Worm (Caenorhabditis elegans): ENCODE data around the gene R144.3.

The R144.3 gene

DNA sequence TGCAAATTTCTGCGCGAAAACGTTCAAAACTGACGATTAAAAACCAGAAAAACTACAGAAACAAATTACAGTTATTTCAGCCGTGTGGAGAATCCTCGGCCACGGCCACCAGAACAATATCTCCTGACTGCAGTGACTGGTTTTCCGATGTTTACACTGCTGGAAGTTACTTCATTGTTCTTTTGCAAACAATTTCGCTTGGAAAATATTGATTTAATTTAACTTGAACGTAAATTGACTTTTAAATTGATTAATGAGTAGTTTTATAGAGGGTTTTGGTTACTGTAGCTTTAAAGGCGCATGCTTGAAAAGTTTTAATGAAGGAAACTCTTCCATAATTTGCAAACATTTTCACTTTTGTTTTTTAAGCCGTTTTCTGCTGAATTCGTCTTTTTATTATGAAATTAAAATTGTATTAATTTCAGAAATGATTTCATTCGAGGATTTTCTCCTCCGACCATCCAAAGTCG lies 22.8 kb upstream of the R144.3 start, which contains the start of gene smcr-8:
TSS of gene smcr-8 (plus strand) at position 420 of the 470 bp plus-strand sequence.
- TF ChIP-seq lsy-2 (tag; optimal IDR thresholded peaks at IDR 0.05) (peak in 1 of 2 experiments; percentile 11), peb-1 (tag; optimal IDR thresholded peaks at IDR 0.05) (no peak), Y55F3AM.14 (GFP tag; optimal IDR thresholded peaks at IDR 0.05) (no peak), zag-1 (tag; optimal IDR thresholded peaks at IDR 0.05) (no peak), nhr-11 (tag; optimal IDR thresholded peaks at IDR 0.05) (no peak), ztf-1 (GFP tag; conservative IDR thresholded peaks at IDR 0.05) (no peak)

DNA sequence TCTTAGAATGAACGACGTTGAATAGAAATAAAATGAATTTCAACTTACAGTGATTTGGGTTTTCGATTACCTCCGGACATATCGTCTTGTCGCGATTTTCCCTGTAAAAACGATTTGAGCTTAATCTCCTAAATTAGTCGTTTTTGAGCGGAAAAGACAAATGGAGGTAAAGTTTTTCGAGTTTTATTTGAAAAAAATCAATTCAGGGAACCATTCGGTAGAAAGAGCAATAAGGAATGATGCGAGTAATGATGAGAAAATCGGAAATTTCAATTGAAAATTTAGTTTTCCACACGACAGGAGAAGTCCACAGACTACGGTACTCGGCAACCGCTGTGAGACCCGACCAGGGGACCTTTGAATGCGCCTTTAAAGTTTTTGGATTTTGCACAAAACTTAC lies 19.6 kb upstream of the R144.3 start, which contains the start of gene R144.10:
TSS of gene R144.10 (minus strand) at position 101 of the 400 bp plus-strand sequence.
- TF ChIP-seq nhr-6 (tag; optimal IDR thresholded peaks at IDR 0.05) (no peak), C34F6.9 (tag; optimal IDR thresholded peaks at IDR 0.05) (no peak)

DNA sequence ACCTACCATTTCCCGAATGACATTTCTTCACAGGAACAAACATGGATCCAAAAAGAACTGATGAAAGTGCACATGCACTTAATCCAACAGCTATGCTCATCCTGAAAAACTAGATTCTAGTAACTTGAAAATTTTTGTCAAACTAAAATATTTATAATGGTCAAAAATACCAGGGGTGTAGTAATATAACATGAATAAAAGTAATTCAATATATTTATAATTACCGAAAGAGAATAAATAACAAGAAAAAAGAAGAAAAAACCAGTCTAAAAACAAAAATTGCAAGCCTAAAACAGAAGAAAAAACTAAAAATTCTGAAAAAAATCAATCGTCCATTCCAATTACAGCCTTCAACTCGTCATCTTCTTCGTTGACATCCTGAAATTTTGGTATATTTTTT lies 17.2 kb upstream of the R144.3 start, which contains the start of gene R144.6:
TSS of gene R144.6 (minus strand) at position 101 of the 400 bp plus-strand sequence.
- TF ChIP-seq zag-1 (tag; optimal IDR thresholded peaks at IDR 0.05) (no peak), egl-27 (tag; optimal IDR thresholded peaks at IDR 0.05) (no peak), nhr-10 (tag; optimal IDR thresholded peaks at IDR 0.05) (no peak), R02D3.7 (tag; optimal IDR thresholded peaks at IDR 0.05) (no peak), dmd-4 (tag; optimal IDR thresholded peaks at IDR 0.05) (no peak), mdl-1 (tag; optimal IDR thresholded peaks at IDR 0.05) (no peak), nhr-12 (tag; optimal IDR thresholded peaks at IDR 0.05) (no peak)

DNA sequence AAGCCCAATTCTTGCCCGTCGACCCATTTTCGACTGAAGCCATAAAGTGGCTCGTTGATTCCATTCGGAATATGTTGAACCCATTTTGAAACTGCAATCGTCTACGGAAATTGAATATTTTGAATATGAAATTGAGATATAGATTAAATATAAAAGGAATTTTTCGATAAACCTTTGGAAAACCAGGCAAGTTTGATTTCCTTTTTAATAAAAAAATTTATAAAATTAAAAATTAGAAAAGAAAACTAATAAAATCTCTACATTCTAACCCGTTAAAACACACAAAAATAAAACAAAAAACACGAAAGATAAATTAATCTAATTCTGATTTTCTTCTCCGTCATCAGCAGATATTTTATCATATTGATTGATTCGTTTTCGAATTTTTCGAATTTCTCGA lies 14.9 kb upstream of the R144.3 start, which contains the start of gene R144.12:
TSS of gene R144.12 (minus strand) at position 101 of the 400 bp plus-strand sequence.
- TF ChIP-seq lin-39 (tag; optimal IDR thresholded peaks at IDR 0.05), result no peak

DNA sequence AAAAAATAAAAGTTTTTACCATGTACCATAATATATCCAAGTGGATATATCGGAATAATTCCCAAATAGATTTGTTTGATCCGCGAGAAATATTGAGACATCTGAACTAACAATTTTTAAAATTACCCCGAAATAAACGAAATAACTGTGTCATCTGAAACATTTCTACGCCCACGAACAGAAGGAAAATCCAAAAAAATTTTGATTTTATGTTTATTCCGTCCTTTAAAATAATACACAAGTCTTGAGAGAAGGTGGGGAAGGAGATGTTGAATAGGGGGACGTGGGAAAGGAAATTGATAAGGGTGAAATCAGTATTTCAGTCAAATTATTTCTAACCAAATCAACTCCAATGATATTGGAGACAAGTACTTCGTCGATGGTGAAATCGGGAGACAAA lies 13.1 kb upstream of the R144.3 start, which contains the start of gene R144.11:
TSS of gene R144.11 (minus strand) at position 101 of the 400 bp plus-strand sequence.
- TF ChIP-seq aly-2 (tag; optimal IDR thresholded peaks at IDR 0.05) (peak; percentile 2), lin-11 (tag; optimal IDR thresholded peaks at IDR 0.05) (no peak)

DNA sequence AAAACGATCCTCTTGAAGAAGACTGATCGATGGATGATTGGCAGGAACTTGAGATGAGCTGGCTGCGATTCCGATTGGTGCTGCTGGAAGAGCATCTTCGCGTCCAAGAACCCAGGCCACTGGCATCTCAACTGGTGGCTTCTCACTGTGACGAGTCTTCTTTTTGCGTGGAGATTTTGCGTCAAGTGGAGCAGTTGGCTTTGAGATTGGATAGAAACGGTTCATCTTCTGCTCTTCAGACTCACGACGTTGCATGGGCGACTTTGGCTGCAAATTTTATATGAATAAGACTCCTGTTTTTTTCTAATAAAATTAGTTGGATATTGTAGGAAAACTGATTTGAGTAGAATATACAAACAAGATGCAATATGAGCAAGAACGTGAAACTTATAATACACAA lies 11.1 kb upstream of the R144.3 start:
- TF ChIP-seq sem-4 (tag; optimal IDR thresholded peaks at IDR 0.05), result no peak
- no peak for TF ChIP-seq zag-1 (tag; optimal IDR thresholded peaks at IDR 0.05)
- no peak for TF ChIP-seq C34F6.9 (tag; optimal IDR thresholded peaks at IDR 0.05)
- no peak for TF ChIP-seq ama-1 (optimal IDR thresholded peaks at IDR 0.05)
- no peak for TF ChIP-seq snpc-4 (tag; optimal IDR thresholded peaks at IDR 0.05)

DNA sequence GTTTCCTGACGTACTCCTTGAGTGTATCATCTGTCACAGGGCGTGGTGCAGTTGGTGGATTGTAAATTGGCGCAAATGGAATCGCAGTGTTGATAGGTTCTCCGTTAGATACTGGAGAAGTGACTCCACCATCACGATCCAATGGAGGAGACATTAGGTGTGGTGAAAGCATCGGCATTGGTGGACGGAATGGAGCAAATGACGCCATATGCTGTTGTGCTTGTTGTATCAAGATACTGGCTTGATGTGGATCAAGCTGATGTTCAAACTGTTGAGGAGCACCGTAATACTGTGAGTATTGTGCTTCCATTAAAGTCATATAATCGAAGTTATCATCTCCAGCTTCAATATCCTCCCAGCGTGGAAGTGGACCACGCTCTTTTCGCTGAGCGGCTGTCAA lies 9.3 kb upstream of the R144.3 start:
- TF ChIP-seq mdl-1 (tag; optimal IDR thresholded peaks at IDR 0.05), result no peak
- TF ChIP-seq ztf-11 (tag; optimal IDR thresholded peaks at IDR 0.05), result no peak
- TF ChIP-seq gmeb-1 (tag; optimal IDR thresholded peaks at IDR 0.05), result no peak
- TF ChIP-seq egl-27 (tag; optimal IDR thresholded peaks at IDR 0.05), result no peak
- TF ChIP-seq zag-1 (tag; optimal IDR thresholded peaks at IDR 0.05), result no peak
- no peak for TF ChIP-seq ztf-1 (GFP tag; conservative IDR thresholded peaks at IDR 0.05)
- no peak for TF ChIP-seq fos-1 (tag; optimal IDR thresholded peaks at IDR 0.05)
- TF ChIP-seq nhr-21 (tag; optimal IDR thresholded peaks at IDR 0.05), result no peak
- no peak for TF ChIP-seq elt-3 (tag; optimal IDR thresholded peaks at IDR 0.05)
- no peak for TF ChIP-seq ceh-16 (tag; optimal IDR thresholded peaks at IDR 0.05)
- no peak for TF ChIP-seq ceh-82 (tag; optimal IDR thresholded peaks at IDR 0.05)
- no peak for TF ChIP-seq sem-4 (tag; optimal IDR thresholded peaks at IDR 0.05)
- no peak for TF ChIP-seq aly-2 (tag; optimal IDR thresholded peaks at IDR 0.05)
- TF ChIP-seq ZK546.5 (tag; optimal IDR thresholded peaks at IDR 0.05), result no peak

DNA sequence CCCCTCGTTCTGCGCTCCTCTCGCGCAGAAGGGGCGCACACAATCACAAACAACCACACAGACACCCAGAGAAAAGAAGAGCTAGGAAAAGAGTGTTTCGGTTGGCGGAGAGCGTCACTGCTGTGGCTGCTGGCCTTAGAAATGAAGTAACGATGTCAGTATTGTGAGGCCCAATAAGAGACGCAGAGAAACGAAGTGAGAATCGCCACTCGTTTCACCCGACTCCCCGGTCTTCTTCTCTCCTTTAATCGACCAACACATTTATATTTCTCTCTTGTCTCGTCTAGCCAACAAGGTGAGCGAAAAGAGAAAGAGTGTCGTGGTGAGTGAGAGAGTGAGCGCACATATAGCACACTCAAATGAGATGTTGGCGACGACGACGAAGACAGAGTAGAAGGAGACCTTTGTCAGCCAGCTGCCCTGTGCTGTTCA lies 7.9 kb upstream of the R144.3 start:
- TF ChIP-seq nhr-21 (tag; optimal IDR thresholded peaks at IDR 0.05) (peak; percentile 68), peb-1 (tag; optimal IDR thresholded peaks at IDR 0.05) (no peak), unc-39 (tag; optimal IDR thresholded peaks at IDR 0.05) (no peak), nhr-10 (tag; optimal IDR thresholded peaks at IDR 0.05) (peak; percentile 65), sem-4 (tag; optimal IDR thresholded peaks at IDR 0.05) (peak; percentile 89), Y55F3AM.14 (GFP tag; optimal IDR thresholded peaks at IDR 0.05) (peak; percentile 74), egl-27 (tag; optimal IDR thresholded peaks at IDR 0.05) (peak; percentile 58), nhr-25 (tag; optimal IDR thresholded peaks at IDR 0.05) (peak; percentile 82), alr-1 (tag; optimal IDR thresholded peaks at IDR 0.05) (peak; percentile 88), nhr-129 (tag; optimal IDR thresholded peaks at IDR 0.05) (peak; percentile 98), nhr-12 (tag; optimal IDR thresholded peaks at IDR 0.05) (no peak), crh-2 (tag; optimal IDR thresholded peaks at IDR 0.05) (peak; percentile 95), lin-39 (tag; optimal IDR thresholded peaks at IDR 0.05) (no peak), elt-1 (tag; optimal IDR thresholded peaks at IDR 0.05) (no peak), fos-1 (tag; optimal IDR thresholded peaks at IDR 0.05) (peak; percentile 91), snpc-4 (tag; optimal IDR thresholded peaks at IDR 0.05) (peak; percentile 45), ztf-4 (tag; optimal IDR thresholded peaks at IDR 0.05) (peak; percentile 79), R02D3.7 (tag; optimal IDR thresholded peaks at IDR 0.05) (no peak), ztf-1 (GFP tag; conservative IDR thresholded peaks at IDR 0.05) (no peak), F13H6.1 (tag; optimal IDR thresholded peaks at IDR 0.05) (peak; percentile 94), ZK546.5 (tag; optimal IDR thresholded peaks at IDR 0.05) (no peak), unc-62 (GFP tag; optimal IDR thresholded peaks at IDR 0.05) (no peak), nhr-6 (tag; optimal IDR thresholded peaks at IDR 0.05) (peak; percentile 77), mab-5 (tag; optimal IDR thresholded peaks at IDR 0.05) (peak; percentile 76)
